Worm (Caenorhabditis elegans) whole organism, late embryonic: ENCODE results near the gene lgc-11.

Experiments used
- ceh-31 ChIP-seq: sonication (generic microtip); optimal IDR thresholded peaks from 2 replicates; lab custom pipeline; 2016; ENCODE audit warnings: missing genetic modification characterization, missing compliant biosample characterization
- lin-11 ChIP-seq: fragments of 200-800 bp; sonication (Bioruptor generic); optimal IDR thresholded peaks from 2 replicates; lab custom pipeline; 2018; ENCODE audit warnings: mild to moderate bottlenecking, missing genetic modification characterization, missing compliant biosample characterization
- syd-9 ChIP-seq: sonication (generic microtip); optimal IDR thresholded peaks from 2 replicates; lab custom pipeline; 2016; ENCODE audit warnings: mild to moderate bottlenecking, missing genetic modification characterization, moderate library complexity, missing compliant biosample characterization

ce11 chrX:7495491-7495890 lies 10.9 kb downstream of the lgc-11 start, which contains the start of gene try-14:
- no peak for TF ChIP-seq lin-11
- no peak for TF ChIP-seq ceh-31
- no peak for TF ChIP-seq syd-9 (tag; lab: Kevin White, UChicago)
